Worm (Caenorhabditis elegans) whole organism, L4 larva: ENCODE data around the gene F58G11.4.

Experiments used
- F26F4.8 ChIP-seq: fragments of 200-800 bp; sonication (Bioruptor generic); conservative IDR thresholded peaks from 2 replicates; pipeline ENCODE4 v1.3.6; 2022; ENCODE audit warnings: missing genetic modification characterization, missing compliant biosample characterization
- F49E8.2 ChIP-seq: sonication (generic microtip); optimal IDR thresholded peaks from 2 replicates; lab custom pipeline; 2016; ENCODE audit warnings: missing compliant biosample characterization, mild to moderate bottlenecking, missing genetic modification characterization, borderline replicate concordance
- Y105C5A.15 ChIP-seq: fragments of 200-800 bp; sonication (Bioruptor generic); IDR thresholded peaks from 2 replicates; pipeline ENCODE4 v1.3.6; 2022; ENCODE audit warnings: missing genetic modification characterization, missing compliant biosample characterization
- ZK337.2 ChIP-seq: fragments of 200-800 bp; sonication (Bioruptor generic); IDR thresholded peaks from 2 replicates; pipeline ENCODE4 v1.3.6; 2022; ENCODE audit warnings: missing genetic modification reagents, missing genetic modification characterization, missing compliant biosample characterization
- aha-1 ChIP-seq: fragments of 150-350 bp; peaks from one replicate; lab custom pipeline; 2014; ENCODE audit warnings: missing biosample characterization, missing genetic modification characterization
- aly-2 ChIP-seq: sonication (generic microtip); optimal IDR thresholded peaks from 2 replicates; lab custom pipeline; 2018; ENCODE audit warnings: missing biosample characterization, missing genetic modification characterization
- arid-1 ChIP-seq: fragments of 200-800 bp; sonication (Bioruptor generic); conservative IDR thresholded peaks from 2 replicates; pipeline ENCODE4 v1.3.6; 2022; ENCODE audit warnings: missing genetic modification reagents, missing genetic modification characterization, missing compliant biosample characterization
- ceh-44 ChIP-seq: fragments of 200-800 bp; sonication (Bioruptor generic); IDR thresholded peaks from 2 replicates; pipeline ENCODE4 v1.3.6; 2022; ENCODE audit warnings: missing genetic modification reagents, missing genetic modification characterization, missing compliant biosample characterization
- ceh-62 ChIP-seq: sonication (generic microtip); optimal IDR thresholded peaks from 2 replicates; lab custom pipeline; 2017; ENCODE audit warnings: missing biosample characterization, missing genetic modification characterization
- ceh-82 ChIP-seq: sonication (generic microtip); optimal IDR thresholded peaks from 2 replicates; lab custom pipeline; 2017; ENCODE audit warnings: missing biosample characterization, missing genetic modification characterization
- cey-2 ChIP-seq: sonication (generic microtip); optimal IDR thresholded peaks from 3 replicates; lab custom pipeline; 2017; ENCODE audit warnings: missing genetic modification characterization, mild to moderate bottlenecking, missing compliant biosample characterization, antibody characterized with exemption, borderline replicate concordance; ENCODE audit not compliant: insufficient read depth
- daf-12 ChIP-seq: fragments of 150-350 bp; optimal IDR thresholded peaks from 2 replicates; lab custom pipeline; 2014; ENCODE audit warnings: missing biosample characterization, missing genetic modification reagents, missing genetic modification characterization
- daf-16 ChIP-seq, 3 experiments: sonication (generic microtip); optimal IDR thresholded peaks; 2 replicates each; lab custom pipeline; 2016 to 2017; ENCODE audit warnings: missing genetic modification characterization in 3 of 3, missing genetic modification reagents in 3 of 3, mild to moderate bottlenecking in 2 of 3, missing compliant biosample characterization in 2 of 3, missing biosample characterization in 1 of 3, moderate library complexity in 1 of 3
- daf-8 ChIP-seq: fragments of 200-800 bp; sonication (Bioruptor generic); IDR thresholded peaks from 2 replicates; pipeline ENCODE4 v1.3.6; 2022; ENCODE audit warnings: missing genetic modification characterization, missing compliant biosample characterization
- dmd-6 ChIP-seq: fragments of 200-800 bp; sonication (Bioruptor generic); IDR thresholded peaks from 2 replicates; pipeline ENCODE4 v1.3.6; 2022; ENCODE audit warnings: missing genetic modification reagents, missing genetic modification characterization, missing compliant biosample characterization
- dmd-9 ChIP-seq: fragments of 200-800 bp; sonication (Bioruptor generic); IDR thresholded peaks from 2 replicates; pipeline ENCODE4 v1.3.6; 2022; ENCODE audit warnings: missing genetic modification reagents, missing genetic modification characterization, missing compliant biosample characterization
- dve-1 ChIP-seq: sonication (generic microtip); optimal IDR thresholded peaks from 2 replicates; lab custom pipeline; 2017; ENCODE audit warnings: antibody characterized with exemption, mild to moderate bottlenecking, missing genetic modification characterization, missing compliant biosample characterization; ENCODE audit not compliant: insufficient read depth
- fos-1 ChIP-seq: fragments of 150-350 bp; optimal IDR thresholded peaks from 2 replicates; lab custom pipeline; 2014; ENCODE audit warnings: missing biosample characterization, missing genetic modification characterization
- gei-8 ChIP-seq: fragments of 200-800 bp; sonication (Bioruptor generic); optimal IDR thresholded peaks from 2 replicates; lab custom pipeline; 2018; ENCODE audit warnings: mild to moderate bottlenecking, missing genetic modification characterization, missing compliant biosample characterization
- hlh-11 ChIP-seq: fragments of 200-800 bp; sonication (Bioruptor generic); optimal IDR thresholded peaks from 2 replicates; lab custom pipeline; 2018; ENCODE audit warnings: mild to moderate bottlenecking, missing genetic modification characterization, missing compliant biosample characterization
- lim-7 ChIP-seq: fragments of 200-800 bp; sonication (Bioruptor generic); IDR thresholded peaks from 2 replicates; pipeline ENCODE4 v1.3.6; 2022; ENCODE audit warnings: missing genetic modification characterization, missing compliant biosample characterization
- lin-29 ChIP-seq: fragments of 200-800 bp; sonication (Bioruptor generic); IDR thresholded peaks from 2 replicates; pipeline ENCODE4 v1.3.6; 2022; ENCODE audit warnings: missing genetic modification reagents, missing genetic modification characterization, missing compliant biosample characterization
- lin-39 ChIP-seq: fragments of 150-350 bp; optimal IDR thresholded peaks from 2 replicates; lab custom pipeline; 2014; ENCODE audit warnings: missing biosample characterization, missing genetic modification reagents, missing genetic modification characterization
- madf-9 ChIP-seq: fragments of 200-800 bp; sonication (Bioruptor generic); conservative IDR thresholded peaks from 2 replicates; pipeline ENCODE4 v1.3.6; 2022; ENCODE audit warnings: missing genetic modification reagents, missing genetic modification characterization, missing compliant biosample characterization
- mes-2 ChIP-seq: sonication (generic microtip); optimal IDR thresholded peaks from 2 replicates; lab custom pipeline; 2016; ENCODE audit warnings: missing genotype, mild to moderate bottlenecking, missing genetic modification characterization, missing compliant biosample characterization; ENCODE audit not compliant: poor library complexity, severe bottlenecking
- mxl-3 ChIP-seq: fragments of 200-800 bp; sonication (Bioruptor generic); optimal IDR thresholded peaks from 2 replicates; lab custom pipeline; 2018; ENCODE audit warnings: mild to moderate bottlenecking, missing genetic modification characterization, missing compliant biosample characterization
- nhr-28 ChIP-seq: fragments of 150-350 bp; optimal IDR thresholded peaks from 2 replicates; lab custom pipeline; 2014; ENCODE audit warnings: missing biosample characterization, missing genetic modification characterization
- nhr-6 ChIP-seq: fragments of 150-350 bp; optimal IDR thresholded peaks from 2 replicates; lab custom pipeline; 2014; ENCODE audit warnings: missing biosample characterization, missing genetic modification characterization
- nhr-77 ChIP-seq: fragments of 150-350 bp; optimal IDR thresholded peaks from 2 replicates; lab custom pipeline; 2014; ENCODE audit warnings: missing biosample characterization, missing genetic modification characterization
- pha-4 ChIP-seq, 2 experiments: fragments of 150-350 bp in 1 of 2; fragments of 200-800 bp in 1 of 2; sonication (Bioruptor generic) in 1 of 2; IDR thresholded peaks in 1 of 2; optimal IDR thresholded peaks in 1 of 2; 2 replicates each; pipeline versions ENCODE4 v1.3.6 to Lab custom; 2014 to 2022; ENCODE audit warnings: missing genetic modification characterization in 2 of 2, missing genetic modification reagents in 2 of 2, missing biosample characterization in 1 of 2, missing compliant biosample characterization in 1 of 2
- pqm-1 ChIP-seq: sonication (generic microtip); optimal IDR thresholded peaks from 2 replicates; lab custom pipeline; 2017; ENCODE audit warnings: missing biosample characterization, missing genetic modification characterization
- snpc-4 ChIP-seq: fragments of 150-350 bp; optimal IDR thresholded peaks from 2 replicates; lab custom pipeline; 2014; ENCODE audit warnings: missing biosample characterization, missing genetic modification characterization
- unc-39 ChIP-seq: sonication (generic microtip); optimal IDR thresholded peaks from 2 replicates; lab custom pipeline; 2017; ENCODE audit warnings: missing biosample characterization, missing genetic modification characterization
- unc-62 ChIP-seq, 3 experiments: fragments of 150-350 bp in 1 of 3; sonication (generic microtip); optimal IDR thresholded peaks in 2 of 3; peaks in 1 of 3; 1 replicate in 1 of 3; 2 replicates in 2 of 3; lab custom pipeline; 2014 to 2017; ENCODE audit warnings: missing biosample characterization in 3 of 3, missing genetic modification characterization in 3 of 3, missing genetic modification reagents in 3 of 3, missing genotype in 1 of 3
- vab-7 ChIP-seq: fragments of 200-800 bp; sonication (Bioruptor generic); IDR thresholded peaks from 2 replicates; pipeline ENCODE4 v1.3.6; 2022; ENCODE audit warnings: missing genetic modification reagents, missing genetic modification characterization, missing compliant biosample characterization
- zip-2 ChIP-seq: fragments of 150-350 bp; optimal IDR thresholded peaks from 2 replicates; lab custom pipeline; 2014; ENCODE audit warnings: missing biosample characterization, missing genetic modification characterization
- ztf-7 ChIP-seq: fragments of 150-350 bp; optimal IDR thresholded peaks from 2 replicates; lab custom pipeline; 2014; ENCODE audit warnings: missing biosample characterization, missing genetic modification characterization

Gene F58G11.4

ce11 chrV:13715223-13715686 is 42.9 kb downstream of the F58G11.4 start, which contains the start of gene zipt-9 (continued):
- TF ChIP-seq F49E8.2 (no peak), ceh-62 (tag; lab: Kevin White, UChicago) (no peak), lim-7 (no peak), daf-8 (GFP tag; lab: Robert Waterston, UW) (no peak), aha-1 (tag; lab: Kevin White, UChicago) (peak; percentile 37), Y105C5A.15 (no peak), snpc-4 (tag; lab: Kevin White, UChicago) (no peak), arid-1 (GFP tag; lab: Robert Waterston, UW) (no peak), daf-12 (no peak), unc-39 (no peak), zip-2 (tag; lab: Kevin White, UChicago) (no peak), dve-1 (tag; lab: Kevin White, UChicago) (peak; percentile 88), F26F4.8 (GFP tag; lab: Robert Waterston, UW) (no peak), lin-39 (tag; lab: Kevin White, UChicago) (no peak), vab-7 (GFP tag; lab: Robert Waterston, UW) (peak; percentile 56; the same call in 1 of the 2 replicates), pqm-1 (tag; lab: Kevin White, UChicago) (no peak), aly-2 (tag; lab: Kevin White, UChicago) (no peak), ZK337.2 (peak; percentile 73; the same call in 1 of the 2 replicates), mxl-3 (peak; percentile 74), fos-1 (tag; lab: Kevin White, UChicago) (no peak), cey-2 (tag; lab: Kevin White, UChicago) (no peak)

- TF ChIP-seq dmd-6 (GFP tag; lab: Robert Waterston, UW) (peak; percentile 64), gei-8 (GFP tag; lab: Kevin White, UChicago) (no peak), nhr-28 (tag; lab: Kevin White, UChicago) (peak; percentile 52), unc-62 (GFP tag; optimal IDR thresholded peaks at IDR 0.05 in 1 of 2; lab: Kevin White, UChicago) (peak in 1 of 2 experiments; percentile 95), unc-62 (tag; optimal IDR thresholded peaks at IDR 0.05; lab: Kevin White, UChicago) (no peak), nhr-6 (peak; percentile 90), pqm-1 (tag; lab: Kevin White, UChicago) (peak; percentile 87), hlh-11 (peak; percentile 52), mes-2 (tag; lab: Kevin White, UChicago) (peak; percentile 24), ceh-82 (no peak), daf-16 (GFP tag; optimal IDR thresholded peaks at IDR 0.05; lab: Kevin White, UChicago) (no peak), daf-16 (tag; optimal IDR thresholded peaks at IDR 0.05; lab: Kevin White, UChicago) (peak; percentile 43), ztf-7 (tag; lab: Kevin White, UChicago) (no peak)
Observed at ce11 chrV:13716531-13716930, 44.1 kb downstream of the F58G11.4 start, which contains the start of gene T01D3.6. Gene T01D3.6 (plus strand): TSS chrV:13716824.

DNA sequence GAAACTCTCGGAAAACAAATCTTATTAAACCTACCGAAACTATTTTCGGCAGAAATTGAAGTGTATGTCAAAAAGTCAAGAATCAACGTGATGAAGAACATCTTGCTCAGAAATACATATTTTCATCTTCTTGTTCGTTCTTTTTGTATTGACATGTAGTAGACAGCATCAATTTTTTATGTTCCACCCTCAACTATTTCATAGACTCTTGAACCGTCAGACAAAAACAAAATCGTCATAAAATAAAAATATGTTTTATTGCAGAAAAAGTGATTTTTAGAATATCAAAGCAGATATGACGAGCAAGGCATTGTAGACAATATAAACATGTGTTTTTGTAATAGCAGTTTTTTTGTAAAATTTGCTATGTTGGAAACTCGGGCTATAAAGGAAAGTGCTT is 52.4 kb downstream of the F58G11.4 start, which contains the start of gene F35E12.2:
F35E12.2 (minus strand) TSS at position 101 of the 400 bp plus-strand sequence.
- TF ChIP-seq daf-16 (GFP tag; optimal IDR thresholded peaks at IDR 0.05; lab: Kevin White, UChicago) (no peak), daf-16 (tag; optimal IDR thresholded peaks at IDR 0.05; lab: Kevin White, UChicago) (no peak), ceh-44 (GFP tag; lab: Robert Waterston, UW) (no peak), lin-29 (GFP tag; lab: Robert Waterston, UW) (no peak), lin-39 (tag; lab: Kevin White, UChicago) (no peak), pha-4 (GFP tag; IDR thresholded peaks at IDR 0.05; lab: Robert Waterston, UW) (no peak), pha-4 (tag; optimal IDR thresholded peaks at IDR 0.05; lab: Kevin White, UChicago) (no peak), madf-9 (GFP tag; lab: Robert Waterston, UW) (no peak), dmd-9 (GFP tag; lab: Robert Waterston, UW) (no peak), nhr-77 (no peak)
- TF ChIP-seq, all 104 proteins: peak for 0
